Worm (Caenorhabditis elegans): Measurements from ENCODE around the gene grsp-4.

ce11 chrV:7618114-7618513 is 6.6 kb upstream of the grsp-4 start, which contains the start of gene C50E3.15:
- TF ChIP-seq unc-62 (GFP tag; optimal IDR thresholded peaks at IDR 0.05) (no peak), unc-120 (tag; optimal IDR thresholded peaks at IDR 0.05; ENCODE audit: poor library complexity, severe bottlenecking) (no peak)

Data from whole organism, mixed stage, embryonic.